Fruit fly (Drosophila melanogaster) whole organism, embryonic: ENCODE data around the gene RpS15Aa.
A peak's percentile ranks its signal among the peaks of the same experiment; 100 is the strongest.

Source experiments
- Atf6 ChIP-seq: fragments of 200-800 bp; sonication (Bioruptor generic); IDR thresholded peaks from 2 replicates; pipeline ENCODE4 v1.3.6; 2022; ENCODE audit warnings: missing biosample characterization, missing genetic modification characterization
- CG17361 ChIP-seq: fragments of 200-800 bp; sonication (Bioruptor generic); IDR thresholded peaks from 3 replicates; pipeline ENCODE4 v1.3.6; 2022; ENCODE audit warnings: missing biosample characterization, missing genetic modification characterization
- CG9727 ChIP-seq: fragments of 200-800 bp; sonication (Bioruptor generic); optimal IDR thresholded peaks from 3 replicates; lab custom pipeline; 2017; ENCODE audit warnings: missing biosample characterization, mild to moderate bottlenecking, missing genetic modification characterization
- HLHmδ ChIP-seq: fragments of 200-800 bp; sonication (Bioruptor generic); optimal IDR thresholded peaks from 2 replicates; lab custom pipeline; 2018; ENCODE audit warnings: missing biosample characterization, mild to moderate bottlenecking, missing genetic modification characterization, moderate library complexity
- Hand ChIP-seq: fragments of 200-800 bp; sonication (Bioruptor generic); optimal IDR thresholded peaks from 2 replicates; lab custom pipeline; 2017; ENCODE audit warnings: mild to moderate bottlenecking, missing biosample characterization, missing genetic modification reagents, missing genetic modification characterization
- Xbp1 ChIP-seq: fragments of 200-800 bp; sonication (Bioruptor generic); optimal IDR thresholded peaks from 3 replicates; lab custom pipeline; 2016; ENCODE audit warnings: missing biosample characterization, mild to moderate bottlenecking, missing genetic modification characterization
- ato ChIP-seq: fragments of 200-800 bp; sonication (Bioruptor generic); IDR thresholded peaks from 2 replicates; pipeline ENCODE4 v1.3.6; 2022; ENCODE audit warnings: missing biosample characterization, missing genetic modification characterization; ENCODE audit not compliant: partially characterized antibody
- cato ChIP-seq: fragments of 200-800 bp; sonication (Bioruptor generic); optimal IDR thresholded peaks from 2 replicates; lab custom pipeline; 2016; ENCODE audit warnings: missing biosample characterization, missing genetic modification characterization, borderline replicate concordance
- disco-r ChIP-seq: fragments of 200-800 bp; sonication (Bioruptor generic); optimal IDR thresholded peaks from 2 replicates; lab custom pipeline; 2016; ENCODE audit warnings: missing biosample characterization, missing genetic modification characterization
- gcm ChIP-seq: fragments of 200-800 bp; sonication (Bioruptor generic); optimal IDR thresholded peaks from 2 replicates; lab custom pipeline; 2019; ENCODE audit warnings: missing biosample characterization, mild to moderate bottlenecking, missing genetic modification characterization, moderate library complexity
- mirr ChIP-seq: fragments of 200-800 bp; sonication (Bioruptor generic); optimal IDR thresholded peaks from 3 replicates; lab custom pipeline; 2018; ENCODE audit warnings: missing biosample characterization, mild to moderate bottlenecking, missing genetic modification characterization
- wor ChIP-seq: fragments of 200-800 bp; sonication (Bioruptor generic); IDR thresholded peaks from 2 replicates; pipeline ENCODE4 v1.3.6; 2022; ENCODE audit warnings: missing biosample characterization, missing genetic modification characterization

- TF ChIP-seq mirr (GFP tag; lab: Kevin White, UChicago) (peak; percentile 90), CG9727 (GFP tag; lab: Kevin White, UChicago) (no peak), CG17361 (GFP tag; lab: Robert Waterston, UW) (no peak), gcm (no peak), HLHmδ (GFP tag; lab: Kevin White, UChicago) (no peak), Xbp1 (no peak), ato (GFP tag; lab: Robert Waterston, UW) (no peak), disco-r (GFP tag; lab: Kevin White, UChicago) (no peak), Atf6 (GFP tag; lab: Robert Waterston, UW) (no peak), cato (GFP tag; lab: Kevin White, UChicago) (no peak), wor (GFP tag; lab: Robert Waterston, UW) (no peak), Hand (GFP tag; lab: Kevin White, UChicago) (no peak)
Observed at dm6 chrX:13313133-13313532, 24.4 kb downstream of the RpS15Aa start.
